Fruit fly (Drosophila melanogaster) whole organism, pupa: ENCODE data around the gene Pep.
A peak's percentile ranks its signal among the peaks of the same experiment; 100 is the strongest.

ENCODE experiments used
- CG10348 ChIP-seq: fragments of 200-800 bp; sonication (Bioruptor generic); IDR thresholded peaks from 2 replicates; pipeline ENCODE4 v1.3.6; 2022; ENCODE audit warnings: missing biosample characterization, missing genetic modification characterization
- CG12605 ChIP-seq: fragments of 200-800 bp; sonication (Bioruptor generic); IDR thresholded peaks from 2 replicates; pipeline ENCODE4 v1.3.6; 2022; ENCODE audit warnings: missing biosample characterization, missing genetic modification characterization
- CG13204 ChIP-seq: fragments of 200-800 bp; sonication (Bioruptor generic); optimal IDR thresholded peaks from 2 replicates; lab custom pipeline; 2018; ENCODE audit warnings: missing biosample characterization, mild to moderate bottlenecking, missing genetic modification characterization, moderate library complexity
- CG14655 ChIP-seq: fragments of 200-800 bp; sonication (Bioruptor generic); optimal IDR thresholded peaks from 3 replicates; lab custom pipeline; 2017; ENCODE audit warnings: mild to moderate bottlenecking, missing biosample characterization, missing genetic modification reagents, missing genetic modification characterization
- CG15710 ChIP-seq: fragments of 200-800 bp; sonication (Bioruptor generic); optimal IDR thresholded peaks from 2 replicates; lab custom pipeline; 2018; ENCODE audit warnings: missing biosample characterization, mild to moderate bottlenecking, missing genetic modification characterization, moderate library complexity
- CG17806 ChIP-seq: fragments of 200-800 bp; sonication (Bioruptor generic); optimal IDR thresholded peaks from 2 replicates; lab custom pipeline; 2018; ENCODE audit warnings: missing biosample characterization, mild to moderate bottlenecking, missing genetic modification characterization, moderate library complexity
- CG32121 ChIP-seq: fragments of 200-800 bp; sonication (Bioruptor generic); IDR thresholded peaks from 2 replicates; pipeline ENCODE4 v1.3.6; 2022; ENCODE audit warnings: missing biosample characterization, missing genetic modification characterization
- CG34367 ChIP-seq: fragments of 200-800 bp; sonication (Bioruptor generic); optimal IDR thresholded peaks from 2 replicates; lab custom pipeline; 2018; ENCODE audit warnings: missing biosample characterization, mild to moderate bottlenecking, missing genetic modification characterization
- CG4496 ChIP-seq: fragments of 200-800 bp; sonication (Bioruptor generic); IDR thresholded peaks from 3 replicates; pipeline ENCODE4 v1.3.6; 2022; ENCODE audit warnings: missing biosample characterization, missing genetic modification characterization
- CG8159 ChIP-seq: fragments of 200-800 bp; sonication (Bioruptor generic); optimal IDR thresholded peaks from 3 replicates; lab custom pipeline; 2018; ENCODE audit warnings: missing biosample characterization, mild to moderate bottlenecking, missing genetic modification characterization, moderate library complexity
- CG8301 ChIP-seq: fragments of 200-800 bp; sonication (Bioruptor generic); optimal IDR thresholded peaks from 2 replicates; lab custom pipeline; 2018; ENCODE audit warnings: missing biosample characterization, mild to moderate bottlenecking, missing genetic modification characterization
- CG9948 ChIP-seq: fragments of 200-800 bp; sonication (Bioruptor generic); optimal IDR thresholded peaks from 2 replicates; lab custom pipeline; 2018; ENCODE audit warnings: missing biosample characterization, mild to moderate bottlenecking, missing genetic modification characterization, moderate library complexity
- D1 ChIP-seq: fragments of 200-800 bp; sonication (Bioruptor generic); optimal IDR thresholded peaks from 2 replicates; lab custom pipeline; 2018; ENCODE audit warnings: missing biosample characterization, mild to moderate bottlenecking, missing genetic modification characterization, moderate library complexity
- EcR ChIP-seq: fragments of 200-800 bp; sonication (Bioruptor generic); optimal IDR thresholded peaks from 3 replicates; lab custom pipeline; 2019; ENCODE audit warnings: missing biosample characterization, missing genetic modification characterization, mild to moderate bottlenecking, moderate library complexity, missing genetic modification reagents
- Ets98B ChIP-seq: fragments of 200-800 bp; sonication (Bioruptor generic); IDR thresholded peaks from 2 replicates; pipeline ENCODE4 v1.3.6; 2022; ENCODE audit warnings: missing biosample characterization, missing genetic modification characterization
- Pif1A ChIP-seq: fragments of 200-800 bp; sonication (Bioruptor generic); optimal IDR thresholded peaks from 3 replicates; lab custom pipeline; 2016; ENCODE audit warnings: missing biosample characterization, missing genetic modification characterization
- Pif1B ChIP-seq: fragments of 200-800 bp; sonication (Bioruptor generic); optimal IDR thresholded peaks from 3 replicates; lab custom pipeline; 2016; ENCODE audit warnings: missing biosample characterization, missing genetic modification characterization
- Snoo ChIP-seq: fragments of 200-800 bp; sonication (Bioruptor generic); optimal IDR thresholded peaks from 3 replicates; lab custom pipeline; 2017; ENCODE audit warnings: missing biosample characterization, mild to moderate bottlenecking, missing genetic modification characterization, inconsistent platforms
- fd96Ca ChIP-seq: fragments of 200-800 bp; sonication (Bioruptor generic); IDR thresholded peaks from 3 replicates; pipeline ENCODE4 v1.3.6; 2022; ENCODE audit warnings: missing biosample characterization, missing genetic modification characterization
- gl ChIP-seq: fragments of 200-800 bp; sonication (Bioruptor generic); optimal IDR thresholded peaks from 2 replicates; lab custom pipeline; 2018; ENCODE audit warnings: missing biosample characterization, mild to moderate bottlenecking, missing genetic modification characterization
- rn ChIP-seq: fragments of 200-800 bp; sonication (Bioruptor generic); IDR thresholded peaks from 2 replicates; pipeline ENCODE4 v1.3.6; 2022; ENCODE audit warnings: missing biosample characterization, missing genetic modification characterization

Pep gene

dm6 chr3L:17652878-17653700, 8.3 kb upstream of the Pep start:
- peak; percentile 57 for TF ChIP-seq EcR (GFP tag; lab: Kevin White, UChicago)
- TF ChIP-seq CG32121 (GFP tag; lab: Robert Waterston, UW) = no peak
- peak; percentile 8 for TF ChIP-seq CG8159 (tag; lab: Kevin White, UChicago)
- TF ChIP-seq CG10348 (GFP tag; lab: Robert Waterston, UW) = no peak
- TF ChIP-seq rn (GFP tag; lab: Robert Waterston, UW) = no peak
- TF ChIP-seq Pif1B (GFP tag; lab: Kevin White, UChicago) = no peak
- no peak for TF ChIP-seq CG8301
- TF ChIP-seq Ets98B (GFP tag; lab: Robert Waterston, UW) = no peak
- TF ChIP-seq D1 (tag; lab: Kevin White, UChicago) = peak; percentile 37
- TF ChIP-seq fd96Ca (GFP tag; lab: Robert Waterston, UW) = no peak
- no peak; the same call in 2 of the 3 replicates for TF ChIP-seq CG4496 (GFP tag; lab: Robert Waterston, UW)
- TF ChIP-seq gl (tag; lab: Kevin White, UChicago) = no peak
- TF ChIP-seq CG15710 (tag; lab: Kevin White, UChicago) = no peak
- peak; percentile 16 for TF ChIP-seq CG13204 (GFP tag; lab: Kevin White, UChicago)
- no peak for TF ChIP-seq CG17806 (tag; lab: Kevin White, UChicago)
- peak; percentile 29 for TF ChIP-seq CG9948
- 0 out of 2 replicates have a peak, but pooled peaks have one; percentile 10 for TF ChIP-seq CG12605 (GFP tag; lab: Robert Waterston, UW)
- TF ChIP-seq Pif1A = peak; percentile 68
- TF ChIP-seq CG34367 (tag; lab: Kevin White, UChicago) = no peak
- no peak for TF ChIP-seq CG14655 (GFP tag; lab: Kevin White, UChicago)
- peak; percentile 34 for TF ChIP-seq Snoo (tag; lab: Kevin White, UChicago)

dm6 chr3L:17651717-17652651, 7.1 kb upstream of the Pep start:
- TF ChIP-seq CG8159 (tag; lab: Kevin White, UChicago) (no peak), CG15710 (tag; lab: Kevin White, UChicago) (no peak), gl (tag; lab: Kevin White, UChicago) (no peak), EcR (GFP tag; lab: Kevin White, UChicago) (no peak), Ets98B (GFP tag; lab: Robert Waterston, UW) (peak; percentile 48)

- no peak for TF ChIP-seq fd96Ca (GFP tag; lab: Robert Waterston, UW)
These were observed 2.7 kb upstream of the Pep start for dm6 chr3L:17647543-17647942.

dm6 chr3L:17646637-17647036, 1.8 kb upstream of the Pep start, which contains the start of gene CG43085:
Gene CG43085 (minus strand): TSS chr3L:17646737.
- TF ChIP-seq CG17806 (tag; lab: Kevin White, UChicago) (no peak), rn (GFP tag; lab: Robert Waterston, UW) (no peak), CG32121 (GFP tag; lab: Robert Waterston, UW) (no peak), CG15710 (tag; lab: Kevin White, UChicago) (no peak), Ets98B (GFP tag; lab: Robert Waterston, UW) (no peak), CG10348 (GFP tag; lab: Robert Waterston, UW) (no peak), fd96Ca (GFP tag; lab: Robert Waterston, UW) (no peak)

- TF ChIP-seq EcR (GFP tag; lab: Kevin White, UChicago) (peak; percentile 43), gl (tag; lab: Kevin White, UChicago) (peak; percentile 28), Ets98B (GFP tag; lab: Robert Waterston, UW) (0 out of 2 replicates have a peak, but pooled peaks have one; percentile 5), CG32121 (GFP tag; lab: Robert Waterston, UW) (peak; percentile 22; the same call in 1 of the 2 replicates), fd96Ca (GFP tag; lab: Robert Waterston, UW) (no peak)
These were observed 591 bp downstream of the Pep start for dm6 chr3L:17643985-17644905.
